Fruit fly (Drosophila melanogaster): Measurements from ENCODE around the gene SNF4Agamma.
A peak's percentile ranks its signal among the peaks of the same experiment; 100 is the strongest.

The SNF4Agamma gene

dm6 chr3R:21263177-21263576 lies 122.6 kb downstream of the SNF4Agamma start (continued):
- TF ChIP-seq tx (GFP tag; optimal IDR thresholded peaks at IDR 0.05) (no peak), CG3847 (GFP tag; IDR thresholded peaks at IDR 0.05) (no peak; the same call in 1 of the 2 replicates), aop (GFP tag; IDR thresholded peaks at IDR 0.05) (no peak), corto (GFP tag; optimal IDR thresholded peaks at IDR 0.05) (no peak), CG13424 (tag; optimal IDR thresholded peaks at IDR 0.05) (no peak), jumu (GFP tag; optimal IDR thresholded peaks at IDR 0.05) (no peak), D19A (tag; optimal IDR thresholded peaks at IDR 0.05) (no peak), CG3407 (GFP tag; optimal IDR thresholded peaks at IDR 0.05) (peak; percentile 47), Pdp1 (GFP tag; optimal IDR thresholded peaks at IDR 0.05) (no peak), CG6683 (GFP tag; optimal IDR thresholded peaks at IDR 0.05) (no peak), CG16813 (GFP tag; IDR thresholded peaks at IDR 0.05; ENCODE audit: partially characterized antibody) (no peak), CG1832 (GFP tag; optimal IDR thresholded peaks at IDR 0.05) (no peak), luna (GFP tag; optimal IDR thresholded peaks at IDR 0.05) (no peak), CG7357 (GFP tag; IDR thresholded peaks at IDR 0.05) (no peak), CG34422 (GFP tag; IDR thresholded peaks at IDR 0.05) (no peak), cg (GFP tag; optimal IDR thresholded peaks at IDR 0.05) (peak; percentile 19), CG9932 (GFP tag; IDR thresholded peaks at IDR 0.05) (no peak), gce (GFP tag; IDR thresholded peaks at IDR 0.05) (peak; percentile 16; the same call in 1 of the 3 replicates), Dip3 (GFP tag; optimal IDR thresholded peaks at IDR 0.05) (no peak), danr (GFP tag; IDR thresholded peaks at IDR 0.05) (no peak), CG10979 (tag; optimal IDR thresholded peaks at IDR 0.05) (peak; percentile 12), Jarid2 (GFP tag; optimal IDR thresholded peaks at IDR 0.05) (no peak), CG8765 (GFP tag; IDR thresholded peaks at IDR 0.05) (no peak), CG3065 (GFP tag; optimal IDR thresholded peaks at IDR 0.05) (no peak), CG8359 (GFP tag; optimal IDR thresholded peaks at IDR 0.05; ENCODE audit: borderline replicate concordance) (no peak), CG31388 (GFP tag; optimal IDR thresholded peaks at IDR 0.05) (no peak), Lim3 (GFP tag; IDR thresholded peaks at IDR 0.05) (no peak), wor (GFP tag; IDR thresholded peaks at IDR 0.05) (no peak), CG7839 (tag; optimal IDR thresholded peaks at IDR 0.05) (peak; percentile 28), sc (optimal IDR thresholded peaks at IDR 0.05) (no peak), sc (GFP tag; optimal IDR thresholded peaks at IDR 0.05) (peak; percentile 40), tio (GFP tag; optimal IDR thresholded peaks at IDR 0.05) (no peak), Rx (GFP tag; IDR thresholded peaks at IDR 0.05) (0 out of 2 replicates have a peak, but pooled peaks have one; percentile 26), cad (GFP tag; optimal IDR thresholded peaks at IDR 0.05) (no peak), maf-S (GFP tag; optimal IDR thresholded peaks at IDR 0.05) (no peak), Dip2 (GFP tag; IDR thresholded peaks at IDR 0.05) (no peak), CG10543 (GFP tag; optimal IDR thresholded peaks at IDR 0.05) (no peak), caup (GFP tag; optimal IDR thresholded peaks at IDR 0.05; ENCODE audit: severe bottlenecking) (peak; percentile 31), CG13287 (GFP tag; IDR thresholded peaks at IDR 0.05; ENCODE audit: partially characterized antibody) (no peak), CG3281 (GFP tag; optimal IDR thresholded peaks at IDR 0.05) (no peak), gcm2 (GFP tag; optimal IDR thresholded peaks at IDR 0.05) (no peak), NFAT (GFP tag; IDR thresholded peaks at IDR 0.05) (0 out of 2 replicates have a peak, but pooled peaks have one; percentile 27), CG7745 (tag; optimal IDR thresholded peaks at IDR 0.05) (no peak), al (GFP tag; IDR thresholded peaks at IDR 0.05) (no peak), ERR (GFP tag; optimal IDR thresholded peaks at IDR 0.05) (no peak), CG9215 (GFP tag; IDR thresholded peaks at IDR 0.05) (no peak), Ptx1 (GFP tag; IDR thresholded peaks at IDR 0.05) (no peak), CG32767 (GFP tag; IDR thresholded peaks at IDR 0.05) (peak; percentile 60; the same call in 1 of the 2 replicates), Oli (tag; optimal IDR thresholded peaks at IDR 0.05) (no peak), zen2 (GFP tag; IDR thresholded peaks at IDR 0.05; ENCODE audit: partially characterized antibody) (no peak), btn (GFP tag; optimal IDR thresholded peaks at IDR 0.05) (no peak), Bdp1 (GFP tag; optimal IDR thresholded peaks at IDR 0.05) (no peak)
